Worm (Caenorhabditis elegans) whole organism, late embryonic: ENCODE data around the gene ZC449.5.

Experiments used
- K02D7.2 ChIP-seq: sonication (generic microtip); optimal IDR thresholded peaks from 2 replicates; lab custom pipeline; 2017; ENCODE audit warnings: mild to moderate bottlenecking, missing genetic modification characterization, missing compliant biosample characterization
- ama-1 ChIP-seq: fragments of 150-350 bp; optimal IDR thresholded peaks from 2 replicates; lab custom pipeline; 2014
- ceh-22 ChIP-seq: sonication (generic microtip); optimal IDR thresholded peaks from 2 replicates; lab custom pipeline; 2017; ENCODE audit warnings: missing biosample characterization, missing genetic modification characterization
- elt-4 ChIP-seq: sonication (generic microtip); optimal IDR thresholded peaks from 2 replicates; lab custom pipeline; 2016; ENCODE audit warnings: missing genetic modification characterization, missing compliant biosample characterization
- ets-4 ChIP-seq: sonication (generic microtip); optimal IDR thresholded peaks from 2 replicates; lab custom pipeline; 2016; ENCODE audit warnings: missing genetic modification characterization, missing compliant biosample characterization
- npax-4 ChIP-seq: sonication (generic microtip); optimal IDR thresholded peaks from 2 replicates; lab custom pipeline; 2016; ENCODE audit warnings: missing genetic modification characterization, missing compliant biosample characterization
- pha-4 ChIP-seq: fragments of 150-350 bp; optimal IDR thresholded peaks from 2 replicates; lab custom pipeline; 2018; ENCODE audit warnings: missing biosample characterization, missing genetic modification reagents, missing genetic modification characterization
- pqm-1 ChIP-seq: sonication (generic microtip); optimal IDR thresholded peaks from 2 replicates; lab custom pipeline; 2016; ENCODE audit warnings: missing genetic modification characterization, missing compliant biosample characterization
- syd-9 ChIP-seq: sonication (generic microtip); optimal IDR thresholded peaks from 2 replicates; lab custom pipeline; 2016; ENCODE audit warnings: mild to moderate bottlenecking, missing genetic modification characterization, moderate library complexity, missing compliant biosample characterization
- unc-86 ChIP-seq: sonication (generic microtip); optimal IDR thresholded peaks from 2 replicates; lab custom pipeline; 2016; ENCODE audit warnings: missing genetic modification characterization, missing compliant biosample characterization

ce11 chrX:5038812-5039211 lies 1.2 kb upstream of the ZC449.5 start:
- TF ChIP-seq pqm-1 (tag; lab: Kevin White, UChicago) (no peak), unc-86 (no peak), ets-4 (tag; lab: Kevin White, UChicago) (no peak), K02D7.2 (tag; lab: Kevin White, UChicago) (no peak), ama-1 (lab: Kevin White, UChicago) (no peak), ceh-22 (tag; lab: Kevin White, UChicago) (no peak), elt-4 (tag; lab: Kevin White, UChicago) (no peak), syd-9 (no peak), npax-4 (tag; lab: Kevin White, UChicago) (no peak), pha-4 (tag; lab: Kevin White, UChicago) (no peak)
